Worm (Caenorhabditis elegans): ENCODE measurements around the gene hrpl-1.

Gene hrpl-1

DNA sequence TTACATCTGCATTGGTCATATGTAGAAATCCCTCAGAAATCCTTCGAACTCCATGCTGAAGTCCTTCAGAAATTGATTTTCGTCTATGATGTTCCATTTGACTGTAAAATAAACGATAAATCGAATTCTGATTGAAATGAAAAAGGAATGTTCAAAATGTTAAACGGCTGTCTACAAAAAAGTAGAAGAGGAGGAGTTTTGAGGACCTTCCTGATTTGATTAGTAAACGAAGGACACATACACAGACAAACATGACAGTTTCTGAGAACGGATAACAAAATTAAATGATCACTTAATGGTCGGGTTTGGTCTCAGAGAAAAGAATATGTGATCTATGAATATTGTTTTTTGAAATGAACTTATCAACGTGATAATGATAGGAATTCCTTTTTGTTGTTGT is 21.6 kb upstream of the hrpl-1 start, which contains the start of gene slc-36.5:
Gene slc-36.5 (minus strand): TSS at position 101 of the 400 bp plus-strand sequence.
- TF ChIP-seq elt-1 (tag; optimal IDR thresholded peaks at IDR 0.05): no peak
- TF ChIP-seq ztf-4 (tag; optimal IDR thresholded peaks at IDR 0.05): no peak
- no peak for TF ChIP-seq hmg-11 (tag; optimal IDR thresholded peaks at IDR 0.05)
- no peak for TF ChIP-seq nhr-28 (tag; optimal IDR thresholded peaks at IDR 0.05)
- no peak for TF ChIP-seq lin-15B (tag; optimal IDR thresholded peaks at IDR 0.05)
- no peak for TF ChIP-seq nhr-77 (tag; optimal IDR thresholded peaks at IDR 0.05)
- TF ChIP-seq nhr-25 (tag; optimal IDR thresholded peaks at IDR 0.05): no peak
- TF ChIP-seq mml-1 (tag; optimal IDR thresholded peaks at IDR 0.05): no peak
- no peak for TF ChIP-seq aly-2 (tag; optimal IDR thresholded peaks at IDR 0.05)
- no peak for TF ChIP-seq nhr-11 (tag; optimal IDR thresholded peaks at IDR 0.05)
- TF ChIP-seq elt-3 (tag; optimal IDR thresholded peaks at IDR 0.05): no peak

ce11 chrII:6877881-6878280 is 20.6 kb upstream of the hrpl-1 start:
- TF ChIP-seq lin-15B (tag; optimal IDR thresholded peaks at IDR 0.05) (no peak), zag-1 (tag; optimal IDR thresholded peaks at IDR 0.05) (no peak), ztf-4 (tag; optimal IDR thresholded peaks at IDR 0.05) (no peak), nhr-77 (tag; optimal IDR thresholded peaks at IDR 0.05) (no peak), nhr-43 (tag; optimal IDR thresholded peaks at IDR 0.05; ENCODE audit: poor library complexity, severe bottlenecking) (no peak), R02D3.7 (tag; optimal IDR thresholded peaks at IDR 0.05) (no peak), skn-1 (tag; optimal IDR thresholded peaks at IDR 0.05) (no peak), sea-2 (GFP tag; optimal IDR thresholded peaks at IDR 0.05) (no peak), nhr-12 (tag; optimal IDR thresholded peaks at IDR 0.05) (no peak), nhr-28 (tag; optimal IDR thresholded peaks at IDR 0.05) (no peak), fkh-10 (GFP tag; optimal IDR thresholded peaks at IDR 0.05) (no peak), hmg-11 (tag; optimal IDR thresholded peaks at IDR 0.05) (no peak), egl-27 (tag; optimal IDR thresholded peaks at IDR 0.05) (no peak), egl-5 (tag; optimal IDR thresholded peaks at IDR 0.05) (no peak), ceh-28 (tag; optimal IDR thresholded peaks at IDR 0.05) (no peak), ZK546.5 (tag; optimal IDR thresholded peaks at IDR 0.05) (no peak), jun-1 (tag; optimal IDR thresholded peaks at IDR 0.05) (no peak), mdl-1 (tag; optimal IDR thresholded peaks at IDR 0.05) (no peak), elt-2 (tag; optimal IDR thresholded peaks at IDR 0.05) (no peak)

ce11 chrII:6880067-6880466 is 18.5 kb upstream of the hrpl-1 start, which contains the start of gene C44B7.7:
C44B7.7 (minus strand) TSS chrII:6880167.
- TF ChIP-seq nhr-76 (tag; optimal IDR thresholded peaks at IDR 0.05): no peak
- no peak for TF ChIP-seq hmg-11 (tag; optimal IDR thresholded peaks at IDR 0.05)
- no peak for TF ChIP-seq nhr-12 (tag; optimal IDR thresholded peaks at IDR 0.05)
- no peak for TF ChIP-seq fos-1 (tag; optimal IDR thresholded peaks at IDR 0.05)
- no peak for TF ChIP-seq lin-15B (tag; optimal IDR thresholded peaks at IDR 0.05)
- TF ChIP-seq egl-5 (tag; optimal IDR thresholded peaks at IDR 0.05): no peak
- TF ChIP-seq eor-1 (tag; optimal IDR thresholded peaks at IDR 0.05): no peak
- TF ChIP-seq pqm-1 (tag; optimal IDR thresholded peaks at IDR 0.05): no peak
- no peak for TF ChIP-seq nhr-25 (tag; optimal IDR thresholded peaks at IDR 0.05)

ce11 chrII:6882335-6882734 is 16.2 kb upstream of the hrpl-1 start:
- no peak for TF ChIP-seq aly-2 (tag; optimal IDR thresholded peaks at IDR 0.05)
- no peak for TF ChIP-seq skn-1 (tag; optimal IDR thresholded peaks at IDR 0.05)

ce11 chrII:6883716-6884115 is 14.8 kb upstream of the hrpl-1 start, which contains the start of gene pmp-1:
pmp-1 (minus strand) TSS chrII:6883754.
- TF ChIP-seq ama-1 (optimal IDR thresholded peaks at IDR 0.05) (no peak), eor-1 (tag; optimal IDR thresholded peaks at IDR 0.05) (no peak), pqm-1 (tag; optimal IDR thresholded peaks at IDR 0.05) (peak; percentile 54), elt-2 (tag; optimal IDR thresholded peaks at IDR 0.05) (peak; percentile 80)

- peak; percentile 64 for TF ChIP-seq elt-2 (tag; optimal IDR thresholded peaks at IDR 0.05)
- TF ChIP-seq elt-1 (tag; optimal IDR thresholded peaks at IDR 0.05): no peak
Observed at ce11 chrII:6884568-6884967, 14.0 kb upstream of the hrpl-1 start.

All from whole organism, L3 larva.